Worm (Caenorhabditis elegans): ENCODE data around the gene Y55F3C.9.

DNA sequence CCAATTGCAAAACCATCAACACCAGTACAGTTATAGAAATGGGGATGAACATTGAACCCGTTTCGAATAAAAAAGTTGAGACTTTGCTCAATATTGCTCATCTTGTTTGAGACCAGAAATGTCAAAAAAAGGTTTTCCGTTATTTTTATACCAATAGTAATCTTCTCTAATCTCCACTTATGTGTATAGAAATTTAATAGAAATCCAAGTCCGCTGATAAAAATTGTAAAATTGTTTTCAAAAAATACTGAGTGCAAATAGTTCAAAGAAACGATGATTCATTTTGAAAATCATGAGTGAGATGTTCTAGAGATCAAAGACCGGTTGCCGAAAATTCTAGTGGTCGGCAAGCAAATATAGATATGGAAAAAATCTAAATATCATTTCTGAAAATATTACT, 8.6 kb downstream of the Y55F3C.9 start, which contains the start of gene Y55F3C.10:
- TF ChIP-seq mdl-1 (tag; optimal IDR thresholded peaks at IDR 0.05) (no peak), unc-62 (GFP tag; optimal IDR thresholded peaks at IDR 0.05 in 1 of 2) (no peak), unc-62 (tag; optimal IDR thresholded peaks at IDR 0.05) (no peak), F10B5.3 (tag; optimal IDR thresholded peaks at IDR 0.05) (no peak), ZK337.2 (GFP tag; IDR thresholded peaks at IDR 0.05) (no peak), mdt-29 (GFP tag; IDR thresholded peaks at IDR 0.05) (no peak), lin-13 (GFP tag; optimal IDR thresholded peaks at IDR 0.05) (no peak), lir-3 (tag; optimal IDR thresholded peaks at IDR 0.05) (no peak), lim-7 (GFP tag; IDR thresholded peaks at IDR 0.05) (no peak), arid-1 (GFP tag; conservative IDR thresholded peaks at IDR 0.05) (no peak), sdz-12 (GFP tag; optimal IDR thresholded peaks at IDR 0.05) (no peak)

Data from whole organism, L4 larva.